Worm (Caenorhabditis elegans): Measurements from ENCODE around the gene inx-10.

DNA sequence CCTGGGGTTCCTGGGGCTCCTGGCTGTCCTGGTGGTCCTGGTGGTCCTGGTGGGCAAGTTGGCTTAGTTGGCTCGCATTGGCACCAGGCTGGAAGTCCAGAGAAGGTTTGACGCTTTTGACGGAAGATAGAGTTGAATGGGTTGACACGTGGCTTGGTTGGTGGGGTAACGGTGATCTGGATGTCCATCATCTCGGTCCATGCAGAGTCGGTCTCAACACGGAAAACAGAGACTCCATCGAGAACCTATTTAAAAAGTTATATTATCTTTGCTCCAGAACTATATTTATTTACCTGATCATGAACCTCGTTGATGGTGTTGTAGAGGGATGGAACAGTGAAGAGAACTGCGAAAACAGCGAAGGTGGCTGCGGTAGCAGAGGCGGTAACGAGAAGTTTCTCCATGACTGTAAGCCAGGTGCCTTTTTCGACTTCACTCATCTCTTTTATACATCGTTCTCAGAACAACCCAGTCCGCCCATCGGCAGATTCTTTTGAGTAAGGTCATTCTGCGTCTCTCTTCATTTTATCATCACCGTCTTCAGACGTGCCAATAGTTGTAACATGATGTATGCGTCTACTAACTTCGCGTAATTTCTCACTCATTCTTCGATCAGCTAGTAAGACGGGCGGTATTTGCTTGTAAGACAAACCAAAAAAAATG, 46.9 kb downstream of the inx-10 start, which contains the start of gene col-144:
- TF ChIP-seq tbx-11 (GFP tag; IDR thresholded peaks at IDR 0.05) = no peak
- no peak for TF ChIP-seq aly-1 (tag; optimal IDR thresholded peaks at IDR 0.05)
- no peak for TF ChIP-seq B0310.2 (tag; optimal IDR thresholded peaks at IDR 0.05)
- no peak for TF ChIP-seq ama-1 (optimal IDR thresholded peaks at IDR 0.05)
- no peak for TF ChIP-seq hnd-1 (tag; optimal IDR thresholded peaks at IDR 0.05)
- no peak for TF ChIP-seq ceh-13 (GFP tag; optimal IDR thresholded peaks at IDR 0.05)
